Fruit fly (Drosophila melanogaster) whole organism, wandering third instar larva: ENCODE measurements around the gene Mabi.

Experiments used
- Abd-B ChIP-seq: fragments of >200 bp; optimal IDR thresholded peaks from 2 replicates; lab custom pipeline; 2017; ENCODE audit warnings: missing biosample characterization, missing genetic modification characterization
- CG32264 ChIP-seq: fragments of 200-800 bp; sonication (Bioruptor generic); optimal IDR thresholded peaks from 2 replicates; lab custom pipeline; 2016; ENCODE audit warnings: missing biosample characterization, missing genetic modification characterization
- CG9705 ChIP-seq: fragments of 200-800 bp; sonication (Bioruptor generic); optimal IDR thresholded peaks from 2 replicates; lab custom pipeline; 2018; ENCODE audit warnings: missing biosample characterization, mild to moderate bottlenecking, missing genetic modification characterization
- CrebA ChIP-seq: fragments of 200-800 bp; sonication (Bioruptor generic); optimal IDR thresholded peaks from 2 replicates; lab custom pipeline; 2016; ENCODE audit warnings: missing biosample characterization, mild to moderate bottlenecking, missing genetic modification characterization, borderline replicate concordance
- Dfd ChIP-seq: fragments of >200 bp; optimal IDR thresholded peaks from 2 replicates; lab custom pipeline; 2017; ENCODE audit warnings: missing biosample characterization, missing genetic modification characterization
- Dif ChIP-seq: fragments of 200-275, 200-300 bp; sonication (Bioruptor generic); optimal IDR thresholded peaks from 2 replicates; lab custom pipeline; 2018; ENCODE audit warnings: missing biosample characterization, missing genetic modification characterization; ENCODE audit not compliant: partially characterized antibody
- HLH106 ChIP-seq: fragments of 200-800 bp; optimal IDR thresholded peaks from 3 replicates; lab custom pipeline; 2019; ENCODE audit warnings: missing biosample characterization, mild to moderate bottlenecking, missing genetic modification characterization, moderate library complexity
- Hnf4 ChIP-seq: fragments of 200-800 bp; sonication (Bioruptor generic); optimal IDR thresholded peaks from 2 replicates; lab custom pipeline; 2016; ENCODE audit warnings: missing biosample characterization, mild to moderate bottlenecking, missing genetic modification characterization
- Hr78 ChIP-seq: fragments of >200 bp; optimal IDR thresholded peaks from 2 replicates; lab custom pipeline; 2017; ENCODE audit warnings: missing biosample characterization, missing genetic modification characterization
- Hr83 ChIP-seq: fragments of 200-300 bp; sonication (Bioruptor generic); optimal IDR thresholded peaks from 2 replicates; lab custom pipeline; 2016; ENCODE audit warnings: missing biosample characterization, mild to moderate bottlenecking, missing genetic modification characterization, moderate library complexity; ENCODE audit not compliant: poor library complexity, severe bottlenecking
- Jra ChIP-seq: sonication (Bioruptor generic); optimal IDR thresholded peaks from 2 replicates; lab custom pipeline; 2016; ENCODE audit warnings: missing biosample characterization, missing genetic modification characterization
- Myc ChIP-seq: fragments of >200 bp; optimal IDR thresholded peaks from 2 replicates; lab custom pipeline; 2017
- N ChIP-seq: fragments of >200 bp; optimal IDR thresholded peaks from 2 replicates; lab custom pipeline; 2018; ENCODE audit warnings: missing biosample characterization, missing external identifiers, missing genetic modification characterization
- OdsH ChIP-seq: fragments of 200-800 bp; sonication (Bioruptor generic); optimal IDR thresholded peaks from 2 replicates; lab custom pipeline; 2016; ENCODE audit warnings: missing biosample characterization, mild to moderate bottlenecking, missing genetic modification characterization
- Rel ChIP-seq, 2 experiments: fragments of 200-800 bp; sonication (Bioruptor generic) in 1 of 2; optimal IDR thresholded peaks; 2 replicates in 1 of 2; 3 replicates in 1 of 2; lab custom pipeline; 2016 to 2019; ENCODE audit warnings: mild to moderate bottlenecking in 2 of 2, missing biosample characterization in 2 of 2, missing genetic modification characterization in 2 of 2, moderate library complexity in 1 of 2
- Sp1 ChIP-seq: fragments of 200-800 bp; sonication (Bioruptor generic); optimal IDR thresholded peaks from 3 replicates; lab custom pipeline; 2019; ENCODE audit warnings: missing biosample characterization, mild to moderate bottlenecking, missing genetic modification characterization, moderate library complexity
- Vsx2 ChIP-seq: fragments of 200-300, 225-300 bp; sonication (Bioruptor generic); optimal IDR thresholded peaks from 2 replicates; lab custom pipeline; 2018; ENCODE audit warnings: missing biosample characterization, missing genetic modification characterization; ENCODE audit not compliant: partially characterized antibody
- br ChIP-seq: fragments of 200-800 bp; sonication (Bioruptor generic); optimal IDR thresholded peaks from 2 replicates; lab custom pipeline; 2016; ENCODE audit warnings: missing biosample characterization, missing genetic modification characterization
- dl ChIP-seq, 2 experiments: fragments of 175-275, 200-275 bp in 1 of 2; fragments of 200-275 bp in 1 of 2; sonication (Bioruptor generic); optimal IDR thresholded peaks; lab custom pipeline; 2018; ENCODE audit warnings: mild to moderate bottlenecking in 2 of 2, missing biosample characterization in 2 of 2, missing genetic modification characterization in 2 of 2, moderate library complexity in 2 of 2; ENCODE audit not compliant: partially characterized antibody in 2 of 2, insufficient read depth in 1 of 2
- dmrt93B ChIP-seq: fragments of 200-800 bp; sonication (Bioruptor generic); optimal IDR thresholded peaks from 2 replicates; lab custom pipeline; 2018; ENCODE audit warnings: missing biosample characterization, mild to moderate bottlenecking, missing genetic modification characterization
- dsf ChIP-seq: sonication (Bioruptor generic); optimal IDR thresholded peaks from 2 replicates; lab custom pipeline; 2016; ENCODE audit warnings: missing biosample characterization, missing genetic modification characterization, borderline replicate concordance
- ey ChIP-seq: fragments of 200-800 bp; sonication (Bioruptor generic); optimal IDR thresholded peaks from 2 replicates; lab custom pipeline; 2016; ENCODE audit warnings: missing biosample characterization, missing genetic modification characterization
- foxo ChIP-seq, 2 experiments: fragments of 200-800 bp; sonication (Bioruptor generic); optimal IDR thresholded peaks; 2 replicates in 1 of 2; 3 replicates in 1 of 2; lab custom pipeline; 2016 to 2017; ENCODE audit warnings: missing biosample characterization in 2 of 2, missing genetic modification characterization in 2 of 2
- fru ChIP-seq: fragments of 200-800 bp; sonication (Bioruptor generic); optimal IDR thresholded peaks from 3 replicates; lab custom pipeline; 2016; ENCODE audit warnings: missing biosample characterization, mild to moderate bottlenecking, missing genetic modification characterization
- h ChIP-seq: fragments of 200-800 bp; sonication (Bioruptor generic); optimal IDR thresholded peaks from 3 replicates; lab custom pipeline; 2016; ENCODE audit warnings: missing biosample characterization, mild to moderate bottlenecking, missing genetic modification characterization
- jim ChIP-seq: fragments of 175-275, 200-325 bp; sonication (Bioruptor generic); optimal IDR thresholded peaks from 2 replicates; lab custom pipeline; 2016; ENCODE audit warnings: missing biosample characterization, mild to moderate bottlenecking, missing genetic modification characterization
- lola ChIP-seq: fragments of >200 bp; optimal IDR thresholded peaks from 2 replicates; lab custom pipeline; 2017; ENCODE audit warnings: missing biosample characterization, missing genetic modification characterization
- pan ChIP-seq: fragments of >200 bp; optimal IDR thresholded peaks from 2 replicates; lab custom pipeline; 2017
- psq ChIP-seq: fragments of 200-800 bp; sonication (Bioruptor generic); optimal IDR thresholded peaks from 3 replicates; lab custom pipeline; 2017; ENCODE audit warnings: missing biosample characterization, mild to moderate bottlenecking, missing genetic modification characterization, moderate library complexity
- rgr ChIP-seq: fragments of 200-800 bp; sonication (Bioruptor generic); optimal IDR thresholded peaks from 3 replicates; lab custom pipeline; 2016; ENCODE audit warnings: missing biosample characterization, mild to moderate bottlenecking, missing genetic modification characterization
- tai ChIP-seq: sonication (Bioruptor generic); optimal IDR thresholded peaks from 2 replicates; lab custom pipeline; 2016; ENCODE audit warnings: missing biosample characterization, missing genetic modification characterization
- usp ChIP-seq: fragments of >200 bp; optimal IDR thresholded peaks from 2 replicates; lab custom pipeline; 2017; ENCODE audit warnings: missing biosample characterization, missing genetic modification characterization
- woc ChIP-seq: sonication (Bioruptor generic); optimal IDR thresholded peaks from 2 replicates; lab custom pipeline; 2016; ENCODE audit warnings: missing biosample characterization, mild to moderate bottlenecking, missing genetic modification characterization

The Mabi gene

dm6 chr2L:13203437-13204137, 30.9 kb downstream of the Mabi start, which contains the start of gene Pect:
Pect (plus strand) TSS chr2L:13203762.
- TF ChIP-seq CrebA (GFP tag; lab: Kevin White, UChicago) = no peak
- TF ChIP-seq rgr = no peak
- TF ChIP-seq Rel (GFP tag; optimal IDR thresholded peaks at IDR 0.05; lab: Kevin White, UChicago) = no peak
- TF ChIP-seq Rel (tag; optimal IDR thresholded peaks at IDR 0.05; lab: Kevin White, UChicago) = peak; percentile 53
- no peak for TF ChIP-seq woc
- peak; percentile 51 for TF ChIP-seq Dif (GFP tag; lab: Kevin White, UChicago)
- no peak for TF ChIP-seq dmrt93B (GFP tag; lab: Kevin White, UChicago)
- no peak for TF ChIP-seq Jra
- peak; percentile 43 for TF ChIP-seq psq (GFP tag; lab: Kevin White, UChicago)
- no peak for TF ChIP-seq pan
- no peak for TF ChIP-seq N
- TF ChIP-seq Vsx2 (GFP tag; lab: Kevin White, UChicago) = no peak
- TF ChIP-seq Dfd (GFP tag; lab: Kevin White, UChicago) = no peak
- TF ChIP-seq lola (GFP tag; lab: Kevin White, UChicago) = no peak
- no peak for TF ChIP-seq tai (GFP tag; lab: Kevin White, UChicago)
- TF ChIP-seq usp (GFP tag; lab: Kevin White, UChicago) = no peak
- no peak for TF ChIP-seq CG32264 (GFP tag; lab: Kevin White, UChicago)
- TF ChIP-seq ey = no peak
- TF ChIP-seq dsf (GFP tag; lab: Kevin White, UChicago) = no peak
- TF ChIP-seq jim (GFP tag; lab: Kevin White, UChicago) = no peak
- TF ChIP-seq Hr78 (GFP tag; lab: Kevin White, UChicago) = no peak
- peak; percentile 47 for TF ChIP-seq h (GFP tag; lab: Kevin White, UChicago)
- peak; percentile 30 for TF ChIP-seq Sp1
- no peak for TF ChIP-seq Myc
- TF ChIP-seq foxo (GFP tag; optimal IDR thresholded peaks at IDR 0.05; lab: Kevin White, UChicago) = no peak
- no peak for TF ChIP-seq HLH106 (tag; lab: Kevin White, UChicago)
- TF ChIP-seq dl (GFP tag; optimal IDR thresholded peaks at IDR 0.05; lab: Kevin White, UChicago; ENCODE audit: insufficient read depth in 1 of 2, partially characterized antibody in 2 of 2) = peak in 1 of 2 experiments; percentile 17
- TF ChIP-seq Hr83 (GFP tag; lab: Kevin White, UChicago) = no peak
- TF ChIP-seq OdsH (GFP tag; lab: Kevin White, UChicago) = no peak

DNA sequence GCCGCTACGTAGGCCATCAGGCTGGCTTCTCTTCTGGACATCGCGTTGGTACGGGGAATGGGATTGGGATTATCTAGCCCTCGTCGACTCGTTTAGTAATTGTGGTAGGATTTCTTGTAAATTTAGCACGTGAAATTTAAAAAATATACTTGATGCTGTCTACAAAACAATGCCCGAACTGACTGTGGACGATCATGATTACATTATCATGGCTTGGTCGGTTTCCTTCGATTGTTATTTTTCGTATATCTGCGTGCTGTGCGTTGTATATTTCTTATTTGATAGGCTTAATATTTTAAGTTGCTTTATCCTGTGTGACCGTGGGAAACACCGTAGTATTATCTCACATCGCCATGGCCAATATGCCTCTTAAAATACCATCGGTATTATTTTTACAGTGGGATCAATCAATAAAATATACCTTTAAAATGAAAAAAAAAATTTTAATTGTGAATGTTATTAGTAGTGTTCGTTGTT, 31.5 kb downstream of the Mabi start, which contains the start of gene CG16972:
Gene CG16972, minus strand, starts transcription at position 336 of the 477 bp plus-strand sequence.
- TF ChIP-seq CG32264 (GFP tag; lab: Kevin White, UChicago) (no peak), psq (GFP tag; lab: Kevin White, UChicago) (no peak), Rel (GFP tag; optimal IDR thresholded peaks at IDR 0.05; lab: Kevin White, UChicago) (no peak), Rel (tag; optimal IDR thresholded peaks at IDR 0.05; lab: Kevin White, UChicago) (peak; percentile 76)

dm6 chr2L:13195822-13196221, 38.6 kb downstream of the Mabi start:
- TF ChIP-seq CG9705 (GFP tag; lab: Kevin White, UChicago) (no peak), pan (no peak), Sp1 (no peak), Rel (GFP tag; optimal IDR thresholded peaks at IDR 0.05; lab: Kevin White, UChicago) (no peak), Rel (tag; optimal IDR thresholded peaks at IDR 0.05; lab: Kevin White, UChicago) (no peak), Vsx2 (GFP tag; lab: Kevin White, UChicago) (no peak), ey (no peak), OdsH (GFP tag; lab: Kevin White, UChicago) (no peak), fru (no peak), br (GFP tag; lab: Kevin White, UChicago) (no peak), N (no peak), Abd-B (GFP tag; lab: Kevin White, UChicago) (no peak), Dfd (GFP tag; lab: Kevin White, UChicago) (no peak), Hr83 (GFP tag; lab: Kevin White, UChicago) (no peak), h (GFP tag; lab: Kevin White, UChicago) (no peak), dl (GFP tag; optimal IDR thresholded peaks at IDR 0.05; lab: Kevin White, UChicago; ENCODE audit: insufficient read depth in 1 of 2, partially characterized antibody in 2 of 2) (no peak), Hnf4 (GFP tag; lab: Kevin White, UChicago) (no peak), Myc (no peak)
- TF ChIP-seq, all 38 proteins: peak for 0
